Worm (Caenorhabditis elegans): ENCODE measurements around the gene nuaf-3.

DNA sequence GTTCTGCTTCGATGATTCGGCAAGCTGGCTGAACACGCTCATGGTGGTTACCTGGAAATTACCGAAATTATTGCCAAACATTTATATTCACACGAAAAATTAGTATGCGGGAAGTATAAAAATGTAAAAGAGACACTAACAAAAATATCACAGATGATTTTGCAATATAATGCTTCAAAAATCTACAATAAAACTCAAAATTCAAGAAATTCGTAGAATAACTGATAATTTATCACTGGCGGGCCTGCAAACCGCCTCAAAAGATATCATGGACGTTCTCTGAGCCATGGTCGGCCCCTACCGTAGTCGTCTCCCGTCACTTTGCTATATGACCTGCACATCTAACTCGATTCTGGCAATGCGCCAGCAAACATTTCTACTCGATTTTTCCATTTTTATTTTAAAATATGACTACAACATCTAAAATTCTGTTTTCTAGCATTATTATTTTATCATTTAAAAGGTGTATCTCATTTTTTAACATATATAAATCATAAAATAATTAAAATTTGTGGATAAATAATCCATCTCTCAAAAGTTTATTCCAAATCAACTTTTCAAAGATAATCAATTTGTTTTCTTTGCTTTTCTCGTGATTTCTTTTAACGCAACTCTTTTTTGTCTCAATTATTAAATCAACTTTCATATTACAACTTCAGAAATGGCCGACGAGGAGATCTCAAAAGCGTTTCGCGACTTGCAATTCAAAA is 34.5 kb upstream of the nuaf-3 start, which contains the start of the genes F01G4.6 and pfd-1:
- no peak for TF ChIP-seq D1046.2 (GFP tag; IDR thresholded peaks at IDR 0.05)
- TF ChIP-seq zag-1 (tag; optimal IDR thresholded peaks at IDR 0.05) = peak; percentile 84
- peak; percentile 99 for TF ChIP-seq dve-1 (tag; optimal IDR thresholded peaks at IDR 0.05; ENCODE audit: insufficient read depth)
- no peak for TF ChIP-seq fos-1 (tag; optimal IDR thresholded peaks at IDR 0.05)
- TF ChIP-seq snpc-4 (tag; optimal IDR thresholded peaks at IDR 0.05) = no peak
- TF ChIP-seq skn-1 (tag; optimal IDR thresholded peaks at IDR 0.05) = no peak
- peak; percentile 9 for TF ChIP-seq pqm-1 (tag; optimal IDR thresholded peaks at IDR 0.05)
- peak; percentile 24 for TF ChIP-seq ces-1 (GFP tag; optimal IDR thresholded peaks at IDR 0.05)
- TF ChIP-seq ztf-11 (tag; optimal IDR thresholded peaks at IDR 0.05) = no peak
- TF ChIP-seq pha-4 (GFP tag; IDR thresholded peaks at IDR 0.05) = peak; percentile 85
- peak; percentile 74 for TF ChIP-seq pha-4 (tag; optimal IDR thresholded peaks at IDR 0.05)
- peak; percentile 66; the same call in 1 of the 2 replicates for TF ChIP-seq mxl-2 (GFP tag; conservative IDR thresholded peaks at IDR 0.05)
